Fruit fly (Drosophila melanogaster) whole organism, wandering third instar larva: ENCODE results near the gene RpS7.

Source experiments
- Abd-B ChIP-seq: fragments of >200 bp; optimal IDR thresholded peaks from 2 replicates; lab custom pipeline; 2017; ENCODE audit warnings: missing biosample characterization, missing genetic modification characterization
- CG32264 ChIP-seq: fragments of 200-800 bp; sonication (Bioruptor generic); optimal IDR thresholded peaks from 2 replicates; lab custom pipeline; 2016; ENCODE audit warnings: missing biosample characterization, missing genetic modification characterization
- CG9705 ChIP-seq: fragments of 200-800 bp; sonication (Bioruptor generic); optimal IDR thresholded peaks from 2 replicates; lab custom pipeline; 2018; ENCODE audit warnings: missing biosample characterization, mild to moderate bottlenecking, missing genetic modification characterization
- CrebA ChIP-seq: fragments of 200-800 bp; sonication (Bioruptor generic); optimal IDR thresholded peaks from 2 replicates; lab custom pipeline; 2016; ENCODE audit warnings: missing biosample characterization, mild to moderate bottlenecking, missing genetic modification characterization, borderline replicate concordance
- Dfd ChIP-seq: fragments of >200 bp; optimal IDR thresholded peaks from 2 replicates; lab custom pipeline; 2017; ENCODE audit warnings: missing biosample characterization, missing genetic modification characterization
- Dif ChIP-seq: fragments of 200-275, 200-300 bp; sonication (Bioruptor generic); optimal IDR thresholded peaks from 2 replicates; lab custom pipeline; 2018; ENCODE audit warnings: missing biosample characterization, missing genetic modification characterization; ENCODE audit not compliant: partially characterized antibody
- GATAd ChIP-seq: sonication (Bioruptor generic); optimal IDR thresholded peaks from 2 replicates; lab custom pipeline; 2016; ENCODE audit warnings: missing biosample characterization, missing genetic modification characterization
- HLH106 ChIP-seq: fragments of 200-800 bp; optimal IDR thresholded peaks from 3 replicates; lab custom pipeline; 2019; ENCODE audit warnings: missing biosample characterization, mild to moderate bottlenecking, missing genetic modification characterization, moderate library complexity
- Hnf4 ChIP-seq: fragments of 200-800 bp; sonication (Bioruptor generic); optimal IDR thresholded peaks from 2 replicates; lab custom pipeline; 2016; ENCODE audit warnings: missing biosample characterization, mild to moderate bottlenecking, missing genetic modification characterization
- Hr83 ChIP-seq: fragments of 200-300 bp; sonication (Bioruptor generic); optimal IDR thresholded peaks from 2 replicates; lab custom pipeline; 2016; ENCODE audit warnings: missing biosample characterization, mild to moderate bottlenecking, missing genetic modification characterization, moderate library complexity; ENCODE audit not compliant: poor library complexity, severe bottlenecking
- Jra ChIP-seq: sonication (Bioruptor generic); optimal IDR thresholded peaks from 2 replicates; lab custom pipeline; 2016; ENCODE audit warnings: missing biosample characterization, missing genetic modification characterization
- Mio ChIP-seq: sonication (Bioruptor generic); optimal IDR thresholded peaks from 2 replicates; lab custom pipeline; 2016; ENCODE audit warnings: missing biosample characterization, missing genetic modification characterization
- Myc ChIP-seq: fragments of >200 bp; optimal IDR thresholded peaks from 2 replicates; lab custom pipeline; 2017
- N ChIP-seq: fragments of >200 bp; optimal IDR thresholded peaks from 2 replicates; lab custom pipeline; 2018; ENCODE audit warnings: missing biosample characterization, missing external identifiers, missing genetic modification characterization
- OdsH ChIP-seq: fragments of 200-800 bp; sonication (Bioruptor generic); optimal IDR thresholded peaks from 2 replicates; lab custom pipeline; 2016; ENCODE audit warnings: missing biosample characterization, mild to moderate bottlenecking, missing genetic modification characterization
- Rel ChIP-seq, 2 experiments: fragments of 200-800 bp; sonication (Bioruptor generic) in 1 of 2; optimal IDR thresholded peaks; 2 replicates in 1 of 2; 3 replicates in 1 of 2; lab custom pipeline; 2016 to 2019; ENCODE audit warnings: mild to moderate bottlenecking in 2 of 2, missing biosample characterization in 2 of 2, missing genetic modification characterization in 2 of 2, moderate library complexity in 1 of 2
- Vsx2 ChIP-seq: fragments of 200-300, 225-300 bp; sonication (Bioruptor generic); optimal IDR thresholded peaks from 2 replicates; lab custom pipeline; 2018; ENCODE audit warnings: missing biosample characterization, missing genetic modification characterization; ENCODE audit not compliant: partially characterized antibody
- brk ChIP-seq: fragments of 200-800 bp; sonication (Bioruptor generic); optimal IDR thresholded peaks from 2 replicates; lab custom pipeline; 2016; ENCODE audit warnings: missing biosample characterization, mild to moderate bottlenecking, missing genetic modification characterization
- dl ChIP-seq, 2 experiments: fragments of 175-275, 200-275 bp in 1 of 2; fragments of 200-275 bp in 1 of 2; sonication (Bioruptor generic); optimal IDR thresholded peaks; lab custom pipeline; 2018; ENCODE audit warnings: mild to moderate bottlenecking in 2 of 2, missing biosample characterization in 2 of 2, missing genetic modification characterization in 2 of 2, moderate library complexity in 2 of 2; ENCODE audit not compliant: partially characterized antibody in 2 of 2, insufficient read depth in 1 of 2
- dsf ChIP-seq: sonication (Bioruptor generic); optimal IDR thresholded peaks from 2 replicates; lab custom pipeline; 2016; ENCODE audit warnings: missing biosample characterization, missing genetic modification characterization, borderline replicate concordance
- ey ChIP-seq: fragments of 200-800 bp; sonication (Bioruptor generic); optimal IDR thresholded peaks from 2 replicates; lab custom pipeline; 2016; ENCODE audit warnings: missing biosample characterization, missing genetic modification characterization
- foxo ChIP-seq, 2 experiments: fragments of 200-800 bp; sonication (Bioruptor generic); optimal IDR thresholded peaks; 2 replicates in 1 of 2; 3 replicates in 1 of 2; lab custom pipeline; 2016 to 2017; ENCODE audit warnings: missing biosample characterization in 2 of 2, missing genetic modification characterization in 2 of 2
- fru ChIP-seq: fragments of 200-800 bp; sonication (Bioruptor generic); optimal IDR thresholded peaks from 3 replicates; lab custom pipeline; 2016; ENCODE audit warnings: missing biosample characterization, mild to moderate bottlenecking, missing genetic modification characterization
- h ChIP-seq: fragments of 200-800 bp; sonication (Bioruptor generic); optimal IDR thresholded peaks from 3 replicates; lab custom pipeline; 2016; ENCODE audit warnings: missing biosample characterization, mild to moderate bottlenecking, missing genetic modification characterization
- jim ChIP-seq: fragments of 175-275, 200-325 bp; sonication (Bioruptor generic); optimal IDR thresholded peaks from 2 replicates; lab custom pipeline; 2016; ENCODE audit warnings: missing biosample characterization, mild to moderate bottlenecking, missing genetic modification characterization
- lola ChIP-seq: fragments of >200 bp; optimal IDR thresholded peaks from 2 replicates; lab custom pipeline; 2017; ENCODE audit warnings: missing biosample characterization, missing genetic modification characterization
- pan ChIP-seq: fragments of >200 bp; optimal IDR thresholded peaks from 2 replicates; lab custom pipeline; 2017
- rgr ChIP-seq: fragments of 200-800 bp; sonication (Bioruptor generic); optimal IDR thresholded peaks from 3 replicates; lab custom pipeline; 2016; ENCODE audit warnings: missing biosample characterization, mild to moderate bottlenecking, missing genetic modification characterization
- sage ChIP-seq: fragments of 200-800 bp; sonication (Bioruptor generic); optimal IDR thresholded peaks from 2 replicates; lab custom pipeline; 2016; ENCODE audit warnings: missing biosample characterization, mild to moderate bottlenecking, missing genetic modification characterization
- sv ChIP-seq: fragments of 200-800 bp; sonication (Bioruptor generic); optimal IDR thresholded peaks from 3 replicates; lab custom pipeline; 2016; ENCODE audit warnings: missing biosample characterization, missing genetic modification characterization
- tai ChIP-seq: sonication (Bioruptor generic); optimal IDR thresholded peaks from 2 replicates; lab custom pipeline; 2016; ENCODE audit warnings: missing biosample characterization, missing genetic modification characterization
- usp ChIP-seq: fragments of >200 bp; optimal IDR thresholded peaks from 2 replicates; lab custom pipeline; 2017; ENCODE audit warnings: missing biosample characterization, missing genetic modification characterization
- woc ChIP-seq: sonication (Bioruptor generic); optimal IDR thresholded peaks from 2 replicates; lab custom pipeline; 2016; ENCODE audit warnings: missing biosample characterization, mild to moderate bottlenecking, missing genetic modification characterization

RpS7 gene

dm6 chr3R:30183872-30184271, 24.9 kb downstream of the RpS7 start:
- TF ChIP-seq dl (GFP tag; optimal IDR thresholded peaks at IDR 0.05; lab: Kevin White, UChicago; ENCODE audit: insufficient read depth in 1 of 2, partially characterized antibody in 2 of 2) = no peak
- no peak for TF ChIP-seq foxo (GFP tag; optimal IDR thresholded peaks at IDR 0.05; lab: Kevin White, UChicago)
- TF ChIP-seq Jra (GFP tag; lab: Kevin White, UChicago) = no peak
- no peak for TF ChIP-seq rgr (GFP tag; lab: Kevin White, UChicago)
- TF ChIP-seq tai (GFP tag; lab: Kevin White, UChicago) = no peak
- no peak for TF ChIP-seq Hnf4 (GFP tag; lab: Kevin White, UChicago)
- no peak for TF ChIP-seq fru
- TF ChIP-seq Vsx2 (GFP tag; lab: Kevin White, UChicago) = no peak
- no peak for TF ChIP-seq CrebA (GFP tag; lab: Kevin White, UChicago)
- TF ChIP-seq, all 38 proteins: peak for 0

DNA sequence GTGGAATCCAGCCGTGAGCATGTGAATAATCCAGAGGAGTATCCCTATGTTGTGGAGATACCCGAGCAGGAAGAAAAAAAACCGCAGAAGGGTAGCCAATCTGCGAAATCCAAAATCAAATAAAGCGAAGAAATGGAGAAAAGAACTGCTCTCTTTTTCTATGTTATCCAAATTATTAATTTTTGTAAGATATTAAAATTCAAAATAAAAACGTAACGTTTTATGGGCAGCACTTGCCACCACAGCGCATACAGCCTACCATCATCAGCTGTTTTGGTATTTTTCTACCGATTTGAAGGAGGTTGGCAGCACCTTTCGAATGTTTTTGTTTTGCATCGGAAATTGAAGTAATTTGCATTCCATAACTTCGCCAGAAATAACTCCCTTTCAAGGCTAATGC, 28.9 kb downstream of the RpS7 start, which contains the start of gene Bet5:
Gene Bet5 (plus strand): TSS at position 299 of the 400 bp plus-strand sequence.
- TF ChIP-seq CrebA (GFP tag; lab: Kevin White, UChicago) = no peak
- no peak for TF ChIP-seq Mio (GFP tag; lab: Kevin White, UChicago)
- TF ChIP-seq OdsH (GFP tag; lab: Kevin White, UChicago) = no peak
- TF ChIP-seq Abd-B (GFP tag; lab: Kevin White, UChicago) = no peak
- TF ChIP-seq Hr83 (GFP tag; lab: Kevin White, UChicago) = no peak
- TF ChIP-seq CG9705 (GFP tag; lab: Kevin White, UChicago) = no peak
- TF ChIP-seq GATAd (GFP tag; lab: Kevin White, UChicago) = no peak
- no peak for TF ChIP-seq Dfd (GFP tag; lab: Kevin White, UChicago)
- TF ChIP-seq dsf (GFP tag; lab: Kevin White, UChicago) = no peak
- TF ChIP-seq dl (GFP tag; optimal IDR thresholded peaks at IDR 0.05; lab: Kevin White, UChicago; ENCODE audit: insufficient read depth in 1 of 2, partially characterized antibody in 2 of 2) = no peak
- TF ChIP-seq ey = no peak
- TF ChIP-seq jim (GFP tag; lab: Kevin White, UChicago) = no peak
- no peak for TF ChIP-seq HLH106 (tag; lab: Kevin White, UChicago)
- TF ChIP-seq CG32264 (GFP tag; lab: Kevin White, UChicago) = no peak
- TF ChIP-seq tai (GFP tag; lab: Kevin White, UChicago) = no peak
- no peak for TF ChIP-seq brk (GFP tag; lab: Kevin White, UChicago)
- TF ChIP-seq N (GFP tag; lab: Kevin White, UChicago) = no peak
- no peak for TF ChIP-seq woc (GFP tag; lab: Kevin White, UChicago)
- TF ChIP-seq Myc (lab: Kevin White, UChicago) = no peak
- no peak for TF ChIP-seq foxo (GFP tag; optimal IDR thresholded peaks at IDR 0.05; lab: Kevin White, UChicago)

- TF ChIP-seq usp (no peak), GATAd (GFP tag; lab: Kevin White, UChicago) (no peak), pan (lab: Kevin White, UChicago) (no peak), Vsx2 (GFP tag; lab: Kevin White, UChicago) (no peak), Rel (GFP tag; optimal IDR thresholded peaks at IDR 0.05; lab: Kevin White, UChicago) (no peak), Rel (tag; optimal IDR thresholded peaks at IDR 0.05; lab: Kevin White, UChicago) (no peak), OdsH (GFP tag; lab: Kevin White, UChicago) (no peak), Jra (GFP tag; lab: Kevin White, UChicago) (no peak)
Measured at dm6 chr3R:30177494-30177893, 31.3 kb downstream of the RpS7 start, which contains the start of the genes CG1983 and CG15530. TSS of gene CG1983 (minus strand) at chr3R:30177700. TSS of gene CG15530 (plus strand) at chr3R:30177877.

- no peak for TF ChIP-seq Hnf4 (GFP tag; lab: Kevin White, UChicago)
- no peak for TF ChIP-seq brk (GFP tag; lab: Kevin White, UChicago)
- no peak for TF ChIP-seq dsf (GFP tag; lab: Kevin White, UChicago)
Measured at dm6 chr3R:30176314-30176713, 32.5 kb downstream of the RpS7 start.

dm6 chr3R:30175045-30175589, 33.7 kb downstream of the RpS7 start:
- no peak for TF ChIP-seq h (GFP tag; lab: Kevin White, UChicago)
- TF ChIP-seq lola = no peak
- TF ChIP-seq Hnf4 (GFP tag; lab: Kevin White, UChicago) = no peak
- no peak for TF ChIP-seq fru
- no peak for TF ChIP-seq sv (GFP tag; lab: Kevin White, UChicago)
- TF ChIP-seq sage (GFP tag; lab: Kevin White, UChicago) = no peak
- TF ChIP-seq CG32264 (GFP tag; lab: Kevin White, UChicago) = no peak
- TF ChIP-seq dl (GFP tag; optimal IDR thresholded peaks at IDR 0.05; lab: Kevin White, UChicago; ENCODE audit: insufficient read depth in 1 of 2, partially characterized antibody in 2 of 2) = no peak
- no peak for TF ChIP-seq Jra (GFP tag; lab: Kevin White, UChicago)
- no peak for TF ChIP-seq N (GFP tag; lab: Kevin White, UChicago)
- TF ChIP-seq Mio (GFP tag; lab: Kevin White, UChicago) = no peak
- TF ChIP-seq brk (GFP tag; lab: Kevin White, UChicago) = no peak
- no peak for TF ChIP-seq OdsH (GFP tag; lab: Kevin White, UChicago)
- no peak for TF ChIP-seq Dif
- TF ChIP-seq Hr83 (GFP tag; lab: Kevin White, UChicago) = no peak
- TF ChIP-seq tai (GFP tag; lab: Kevin White, UChicago) = no peak
- no peak for TF ChIP-seq rgr (GFP tag; lab: Kevin White, UChicago)
- no peak for TF ChIP-seq HLH106 (tag; lab: Kevin White, UChicago)
